Worm (Caenorhabditis elegans) whole organism, L2 larva: ENCODE results near the gene ire-1.

ENCODE experiments used
- ZK546.5 ChIP-seq: sonication (generic microtip); optimal IDR thresholded peaks from 2 replicates; lab custom pipeline; 2017; ENCODE audit warnings: missing biosample characterization, missing genetic modification characterization
- nhr-11 ChIP-seq: fragments of 150-350 bp; optimal IDR thresholded peaks from 2 replicates; lab custom pipeline; 2014; ENCODE audit warnings: missing biosample characterization, missing genetic modification characterization

DNA sequence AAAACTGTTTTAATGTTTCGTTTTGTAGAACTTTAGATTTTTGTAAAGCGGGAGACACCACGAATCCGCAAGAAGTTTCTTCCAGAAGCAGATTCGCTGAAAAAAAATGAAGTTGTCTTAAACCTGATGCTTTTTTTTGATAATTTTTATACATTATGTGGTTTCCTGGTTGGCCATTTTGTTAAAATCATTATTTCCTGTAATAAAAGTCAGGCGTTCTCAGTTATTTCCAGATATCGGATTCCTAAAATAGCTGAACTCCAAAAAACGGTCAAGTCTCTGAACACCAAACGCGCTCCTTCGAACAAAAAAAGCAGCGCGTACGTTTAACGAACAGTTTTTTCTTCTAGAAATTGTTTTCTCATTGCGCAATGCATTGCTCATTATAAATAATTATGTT is 12.7 kb upstream of the ire-1 start:
- TF ChIP-seq nhr-11, result no peak
- TF ChIP-seq ZK546.5 (tag; lab: Kevin White, UChicago), result no peak
